Fruit fly (Drosophila melanogaster): ENCODE data around the gene TotA.

- TF ChIP-seq CG7045 (GFP tag; optimal IDR thresholded peaks at IDR 0.05) (no peak), Hr96 (GFP tag; optimal IDR thresholded peaks at IDR 0.05) (no peak), cnc (optimal IDR thresholded peaks at IDR 0.05) (no peak), cic (GFP tag; optimal IDR thresholded peaks at IDR 0.05) (peak; percentile 5), bab1 (GFP tag; optimal IDR thresholded peaks at IDR 0.05) (no peak), CG12768 (GFP tag; optimal IDR thresholded peaks at IDR 0.05) (no peak), toe (GFP tag; optimal IDR thresholded peaks at IDR 0.05) (no peak), pad (GFP tag; optimal IDR thresholded peaks at IDR 0.05) (no peak), tj (GFP tag; optimal IDR thresholded peaks at IDR 0.05) (no peak), Mnt (GFP tag; optimal IDR thresholded peaks at IDR 0.05) (no peak), Crg-1 (GFP tag; optimal IDR thresholded peaks at IDR 0.05) (no peak), kay (GFP tag; ENCODE audit: borderline replicate concordance) (no peak), ovo (GFP tag; optimal IDR thresholded peaks at IDR 0.05) (no peak)
Measured at dm6 chr3R:20890920-20891319, 20.1 kb downstream of the TotA start.

Measured in whole organism, adult.